Worm (Caenorhabditis elegans): ENCODE data around the gene dlc-1.

dlc-1 gene

ce11 chrIII:6488916-6489315, 25.3 kb upstream of the dlc-1 start (continued):
- TF ChIP-seq nhr-71 (tag; optimal IDR thresholded peaks at IDR 0.05) (peak; percentile 65), dpl-1 (GFP tag; optimal IDR thresholded peaks at IDR 0.05) (peak; percentile 66 to 74 (median 72)), blmp-1 (tag; optimal IDR thresholded peaks at IDR 0.05) (peak; percentile 43), C04F5.9 (tag; optimal IDR thresholded peaks at IDR 0.05) (no peak), skn-1 (tag; optimal IDR thresholded peaks at IDR 0.05) (peak; percentile 98), tbx-2 (tag; optimal IDR thresholded peaks at IDR 0.05) (no peak), nhr-20 (tag; optimal IDR thresholded peaks at IDR 0.05) (peak; percentile 62), unc-98 (GFP tag; IDR thresholded peaks at IDR 0.05) (no peak), hlh-4 (tag; optimal IDR thresholded peaks at IDR 0.05) (no peak), ceh-8 (GFP tag; optimal IDR thresholded peaks at IDR 0.05) (no peak), zag-1 (tag; optimal IDR thresholded peaks at IDR 0.05) (no peak), lir-3 (tag; optimal IDR thresholded peaks at IDR 0.05; ENCODE audit: poor library complexity) (no peak), Y116A8C.19 (tag; optimal IDR thresholded peaks at IDR 0.05; ENCODE audit: borderline replicate concordance) (no peak), nhr-237 (tag; optimal IDR thresholded peaks at IDR 0.05) (no peak), hpl-2 (GFP tag; optimal IDR thresholded peaks at IDR 0.05) (no peak), zip-4 (GFP tag; optimal IDR thresholded peaks at IDR 0.05) (no peak), efl-3 (GFP tag; optimal IDR thresholded peaks at IDR 0.05) (no peak), hlh-17 (GFP tag; optimal IDR thresholded peaks at IDR 0.05; ENCODE audit: borderline replicate concordance) (no peak), ces-1 (GFP tag; optimal IDR thresholded peaks at IDR 0.05) (no peak), pqm-1 (tag; optimal IDR thresholded peaks at IDR 0.05) (no peak), isw-1 (GFP tag; IDR thresholded peaks at IDR 0.05) (peak; percentile 36), nhr-47 (tag; optimal IDR thresholded peaks at IDR 0.05) (no peak), mef-2 (tag; optimal IDR thresholded peaks at IDR 0.05) (no peak), lin-39 (tag; optimal IDR thresholded peaks at IDR 0.05) (no peak), lsy-2 (tag; optimal IDR thresholded peaks at IDR 0.05) (peak; percentile 72 to 76), mep-1 (tag; optimal IDR thresholded peaks at IDR 0.05) (peak; percentile 36), ets-5 (GFP tag; IDR thresholded peaks at IDR 0.05) (no peak), ama-1 (optimal IDR thresholded peaks at IDR 0.05) (no peak), dsc-1 (tag; optimal IDR thresholded peaks at IDR 0.05) (peak; percentile 39), efl-1 (optimal IDR thresholded peaks at IDR 0.05) (peak; percentile 64 to 77), efl-1 (GFP tag; optimal IDR thresholded peaks at IDR 0.05 in 1 of 2) (peak; percentile 72 to 96), jun-1 (tag; optimal IDR thresholded peaks at IDR 0.05) (no peak), ztf-4 (tag; optimal IDR thresholded peaks at IDR 0.05) (no peak)

ce11 chrIII:6482918-6483317, 19.3 kb upstream of the dlc-1 start, which contains the start of gene chtb-2:
Gene chtb-2 (plus strand): TSS chrIII:6483218.
- TF ChIP-seq ceh-88 (GFP tag; IDR thresholded peaks at IDR 0.05) (no peak), xbp-1 (tag; optimal IDR thresholded peaks at IDR 0.05) (no peak), ceh-63 (GFP tag; optimal IDR thresholded peaks at IDR 0.05) (no peak), sox-4 (tag; optimal IDR thresholded peaks at IDR 0.05) (no peak), efl-3 (GFP tag; optimal IDR thresholded peaks at IDR 0.05) (no peak), elt-2 (tag; optimal IDR thresholded peaks at IDR 0.05) (no peak), blmp-1 (tag; optimal IDR thresholded peaks at IDR 0.05) (no peak), snu-23 (GFP tag; optimal IDR thresholded peaks at IDR 0.05) (no peak), fos-1 (tag; optimal IDR thresholded peaks at IDR 0.05) (no peak), irx-1 (tag; optimal IDR thresholded peaks at IDR 0.05) (no peak), fkh-8 (tag; optimal IDR thresholded peaks at IDR 0.05) (no peak), unc-98 (GFP tag; IDR thresholded peaks at IDR 0.05) (no peak), lin-15B (tag; optimal IDR thresholded peaks at IDR 0.05) (no peak), lin-13 (GFP tag; optimal IDR thresholded peaks at IDR 0.05) (no peak)

Data from whole organism, L1 larva.